Fruit fly (Drosophila melanogaster): ENCODE data around the gene CG14416.

dm6 chrX:2860955-2861354 is 11.7 kb downstream of the CG14416 start:
- TF ChIP-seq da (GFP tag; optimal IDR thresholded peaks at IDR 0.05): no peak
- TF ChIP-seq pho (GFP tag; optimal IDR thresholded peaks at IDR 0.05): no peak
- TF ChIP-seq scrt (GFP tag; optimal IDR thresholded peaks at IDR 0.05): peak; percentile 21
- TF ChIP-seq ems (GFP tag; optimal IDR thresholded peaks at IDR 0.05): no peak
- no peak for TF ChIP-seq Dll (GFP tag; IDR thresholded peaks at IDR 0.05; ENCODE audit: partially characterized antibody)
- TF ChIP-seq CG10979 (tag; optimal IDR thresholded peaks at IDR 0.05): peak; percentile 19
- no peak for TF ChIP-seq CG30431 (GFP tag; optimal IDR thresholded peaks at IDR 0.05)
- TF ChIP-seq bigmax (GFP tag; optimal IDR thresholded peaks at IDR 0.05): no peak
- TF ChIP-seq hb (GFP tag; IDR thresholded peaks at IDR 0.05; ENCODE audit: partially characterized antibody): no peak
